Worm (Caenorhabditis elegans): ENCODE data around the gene tsp-12.

The tsp-12 gene

ce11 chrIV:10176252-10176730, 25.9 kb upstream of the tsp-12 start, which contains the start of gene rack-1 (continued):
- TF ChIP-seq ceh-82 (tag; optimal IDR thresholded peaks at IDR 0.05) = peak in 2 of 3 experiments; percentile 32 to 75
- peak; percentile 59 for TF ChIP-seq nhr-47 (tag; optimal IDR thresholded peaks at IDR 0.05)
- TF ChIP-seq blmp-1 (tag; optimal IDR thresholded peaks at IDR 0.05) = peak; percentile 47
- peak in 1 of 6 experiments; percentile 51 for TF ChIP-seq elt-3 (tag; optimal IDR thresholded peaks at IDR 0.05)
- peak; percentile 19 for TF ChIP-seq elt-2 (tag; optimal IDR thresholded peaks at IDR 0.05)
- TF ChIP-seq isw-1 (GFP tag; IDR thresholded peaks at IDR 0.05) = peak; percentile 7; the same call in 1 of the 2 replicates
- peak; percentile 58 for TF ChIP-seq fkh-8 (tag; optimal IDR thresholded peaks at IDR 0.05)
- TF ChIP-seq efl-3 (GFP tag; optimal IDR thresholded peaks at IDR 0.05) = no peak
- TF ChIP-seq nhr-90 (tag; optimal IDR thresholded peaks at IDR 0.05; ENCODE audit: poor library complexity) = peak; percentile 31
- peak; percentile 17 for TF ChIP-seq irx-1 (tag; optimal IDR thresholded peaks at IDR 0.05)
- TF ChIP-seq mep-1 (tag; optimal IDR thresholded peaks at IDR 0.05) = peak; percentile 64
- TF ChIP-seq rnt-1 (tag; optimal IDR thresholded peaks at IDR 0.05) = peak; percentile 46
- TF ChIP-seq snu-23 (GFP tag; optimal IDR thresholded peaks at IDR 0.05) = peak; percentile 68
- TF ChIP-seq efl-1 (optimal IDR thresholded peaks at IDR 0.05) = peak; percentile 68 to 72
- peak; percentile 65 to 93 for TF ChIP-seq efl-1 (GFP tag; optimal IDR thresholded peaks at IDR 0.05 in 1 of 2)
- TF ChIP-seq alr-1 (tag; optimal IDR thresholded peaks at IDR 0.05; ENCODE audit: borderline replicate concordance) = no peak
- peak; percentile 59 for TF ChIP-seq xbp-1 (tag; optimal IDR thresholded peaks at IDR 0.05)
- TF ChIP-seq dsc-1 (tag; optimal IDR thresholded peaks at IDR 0.05) = peak; percentile 35
- TF ChIP-seq snpc-4 (tag; optimal IDR thresholded peaks at IDR 0.05) = peak; percentile 15
- peak; percentile 76 for TF ChIP-seq nhr-85 (tag)
- TF ChIP-seq egl-27 (tag; optimal IDR thresholded peaks at IDR 0.05) = no peak
- TF ChIP-seq nhr-28 (tag; optimal IDR thresholded peaks at IDR 0.05) = no peak
- peak; percentile 65 for TF ChIP-seq nhr-20 (tag; optimal IDR thresholded peaks at IDR 0.05)
- peak; percentile 48 to 71 (median 52) for TF ChIP-seq dpl-1 (GFP tag; optimal IDR thresholded peaks at IDR 0.05)

- TF ChIP-seq nhr-71 (tag; optimal IDR thresholded peaks at IDR 0.05) (peak; percentile 14), nhr-19 (GFP tag; conservative IDR thresholded peaks at IDR 0.05) (peak; percentile 9; the same call in 1 of the 2 replicates), ceh-63 (GFP tag; optimal IDR thresholded peaks at IDR 0.05) (no peak), efl-1 (optimal IDR thresholded peaks at IDR 0.05) (no peak), efl-1 (GFP tag; optimal IDR thresholded peaks at IDR 0.05 in 1 of 2) (peak in 1 of 2 experiments; percentile 62), snpc-4 (tag; optimal IDR thresholded peaks at IDR 0.05) (no peak), nhr-47 (tag; optimal IDR thresholded peaks at IDR 0.05) (peak; percentile 0), elt-3 (tag; optimal IDR thresholded peaks at IDR 0.05) (peak in 2 of 6 experiments; percentile 0 to 8), dpl-1 (GFP tag; optimal IDR thresholded peaks at IDR 0.05) (no peak), lin-15B (tag; optimal IDR thresholded peaks at IDR 0.05) (no peak), nhr-20 (tag; optimal IDR thresholded peaks at IDR 0.05) (peak; percentile 19), lin-14 (GFP tag; optimal IDR thresholded peaks at IDR 0.05) (peak; percentile 73), nhr-237 (tag; optimal IDR thresholded peaks at IDR 0.05) (no peak), zip-4 (GFP tag; optimal IDR thresholded peaks at IDR 0.05) (no peak), blmp-1 (tag; optimal IDR thresholded peaks at IDR 0.05) (peak; percentile 74), snu-23 (GFP tag; optimal IDR thresholded peaks at IDR 0.05) (peak; percentile 25), tbx-2 (tag; optimal IDR thresholded peaks at IDR 0.05) (no peak), swsn-7 (tag; optimal IDR thresholded peaks at IDR 0.05) (no peak), elt-2 (tag; optimal IDR thresholded peaks at IDR 0.05) (peak; percentile 45), nhr-90 (tag; optimal IDR thresholded peaks at IDR 0.05; ENCODE audit: poor library complexity) (peak; percentile 33), ztf-4 (tag; optimal IDR thresholded peaks at IDR 0.05) (no peak), mep-1 (tag; optimal IDR thresholded peaks at IDR 0.05) (peak; percentile 14), ceh-88 (GFP tag; IDR thresholded peaks at IDR 0.05) (no peak)
Observed at ce11 chrIV:10174932-10175732, 24.7 kb upstream of the tsp-12 start.

- TF ChIP-seq nhr-76 (tag; optimal IDR thresholded peaks at IDR 0.05) = no peak
Observed at ce11 chrIV:10174328-10174727, 23.9 kb upstream of the tsp-12 start, which contains the start of gene pxf-1. TSS of gene pxf-1 (minus strand) at chrIV:10174341.

Data from whole organism, L1 larva.